Worm (Caenorhabditis elegans) whole organism, L2 larva: ENCODE measurements around the gene nhx-4.

Experiments used
- F13H6.1 ChIP-seq: sonication (generic microtip); optimal IDR thresholded peaks from 2 replicates; lab custom pipeline; 2016; ENCODE audit warnings: missing genetic modification characterization, missing compliant biosample characterization
- ZK546.5 ChIP-seq: sonication (generic microtip); optimal IDR thresholded peaks from 2 replicates; lab custom pipeline; 2017; ENCODE audit warnings: missing biosample characterization, missing genetic modification characterization
- aly-2 ChIP-seq: fragments of 150-350 bp; optimal IDR thresholded peaks from 2 replicates; lab custom pipeline; 2014; ENCODE audit warnings: missing biosample characterization, missing genetic modification characterization
- nhr-6 ChIP-seq: fragments of 150-350 bp; optimal IDR thresholded peaks from 2 replicates; lab custom pipeline; 2014; ENCODE audit warnings: missing biosample characterization, missing genetic modification characterization
- skn-1 ChIP-seq: sonication (generic microtip); optimal IDR thresholded peaks from 2 replicates; lab custom pipeline; 2017; ENCODE audit warnings: missing biosample characterization, missing genetic modification characterization
- snpc-4 ChIP-seq: fragments of 150-350 bp; optimal IDR thresholded peaks from 2 replicates; lab custom pipeline; 2014; ENCODE audit warnings: missing biosample characterization, missing genetic modification characterization
- unc-39 ChIP-seq: fragments of 150-350 bp; optimal IDR thresholded peaks from 2 replicates; lab custom pipeline; 2014; ENCODE audit warnings: missing biosample characterization, missing genetic modification characterization
- unc-62 ChIP-seq: fragments of 150-350 bp; optimal IDR thresholded peaks from 2 replicates; lab custom pipeline; 2014; ENCODE audit warnings: missing biosample characterization, missing genetic modification reagents, missing genetic modification characterization
- ztf-1 ChIP-seq: fragments of 200-800 bp; sonication (Bioruptor generic); conservative IDR thresholded peaks from 2 replicates; pipeline ENCODE4 v1.3.6; 2022; ENCODE audit warnings: missing genetic modification characterization, missing compliant biosample characterization

DNA sequence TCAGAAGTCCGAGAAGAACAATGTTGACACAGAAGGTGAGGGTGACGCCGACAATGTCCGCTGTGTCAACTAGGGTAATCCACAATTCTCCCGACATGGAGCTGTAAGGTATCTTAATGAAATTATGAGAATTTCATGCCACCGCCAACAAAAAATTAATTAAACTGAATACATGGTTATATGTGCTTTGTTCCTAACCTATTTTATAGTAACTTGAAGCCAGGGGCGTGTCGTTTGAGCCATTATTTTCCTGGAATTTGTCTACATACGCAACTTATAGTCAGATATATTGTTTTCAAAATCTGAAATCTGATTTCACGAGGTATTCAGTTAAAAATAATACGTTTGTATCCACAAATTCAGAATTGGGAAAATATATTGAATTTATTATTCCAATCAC, 48.2 kb upstream of the nhx-4 start, which contains the start of gene odr-10:
- no peak for TF ChIP-seq ztf-1 (GFP tag; lab: Robert Waterston, UW)
- TF ChIP-seq F13H6.1 (tag; lab: Kevin White, UChicago) = no peak
- no peak for TF ChIP-seq unc-39
- no peak for TF ChIP-seq skn-1 (tag; lab: Kevin White, UChicago)
- TF ChIP-seq nhr-6 (tag; lab: Kevin White, UChicago) = no peak
- no peak for TF ChIP-seq aly-2 (tag; lab: Kevin White, UChicago)
- no peak for TF ChIP-seq snpc-4 (tag; lab: Kevin White, UChicago)
- TF ChIP-seq ZK546.5 = no peak
- no peak for TF ChIP-seq unc-62 (GFP tag; lab: Kevin White, UChicago)
